Worm (Caenorhabditis elegans) whole organism, early embryonic: ENCODE results near the gene K08E7.6.

Experiments
- ama-1 ChIP-seq: fragments of 150-350 bp; optimal IDR thresholded peaks from 2 replicates; lab custom pipeline; 2014
- ceh-36 ChIP-seq: sonication (generic microtip); optimal IDR thresholded peaks from 2 replicates; lab custom pipeline; 2016; ENCODE audit warnings: missing genetic modification characterization, inconsistent platforms, missing compliant biosample characterization
- ets-7 ChIP-seq: sonication (generic microtip); optimal IDR thresholded peaks from 2 replicates; lab custom pipeline; 2016; ENCODE audit warnings: missing genotype, missing genetic modification characterization, missing compliant biosample characterization
- flt-1 ChIP-seq: fragments of 200-800 bp; sonication (Bioruptor generic); IDR thresholded peaks from 2 replicates; pipeline ENCODE4 v1.3.6; 2022; ENCODE audit warnings: missing genetic modification characterization, missing compliant biosample characterization
- hmbx-1 ChIP-seq: sonication (generic microtip); optimal IDR thresholded peaks from 2 replicates; lab custom pipeline; 2016; ENCODE audit warnings: mild to moderate bottlenecking, missing genetic modification characterization, missing compliant biosample characterization
- hmg-4 ChIP-seq: fragments of 200-800 bp; sonication (Bioruptor generic); optimal IDR thresholded peaks from 2 replicates; lab custom pipeline; 2018; ENCODE audit warnings: mild to moderate bottlenecking, missing genetic modification characterization, missing compliant biosample characterization
- hnd-1 ChIP-seq: sonication (generic microtip); optimal IDR thresholded peaks from 2 replicates; lab custom pipeline; 2016; ENCODE audit warnings: missing genetic modification characterization, missing compliant biosample characterization
- pes-1 ChIP-seq: fragments of 200-800 bp; sonication (Bioruptor generic); IDR thresholded peaks from 2 replicates; pipeline ENCODE4 v1.3.6; 2022; ENCODE audit warnings: missing genetic modification reagents, missing genetic modification characterization, missing compliant biosample characterization
- tbx-37 ChIP-seq: fragments of 200-800 bp; sonication (Bioruptor generic); conservative IDR thresholded peaks from 2 replicates; pipeline ENCODE4 v1.3.6; 2022; ENCODE audit warnings: missing genetic modification reagents, missing genetic modification characterization, missing compliant biosample characterization

- no peak for TF ChIP-seq ama-1
- TF ChIP-seq flt-1 (GFP tag; lab: Robert Waterston, UW) = no peak
- no peak for TF ChIP-seq hmbx-1
- no peak for TF ChIP-seq hnd-1 (tag; lab: Kevin White, UChicago)
- TF ChIP-seq ets-7 (tag; lab: Kevin White, UChicago) = no peak
- TF ChIP-seq ceh-36 (tag; lab: Kevin White, UChicago) = no peak
- no peak for TF ChIP-seq hmg-4
- no peak for TF ChIP-seq pes-1 (GFP tag; lab: Robert Waterston, UW)
- TF ChIP-seq tbx-37 (GFP tag; lab: Robert Waterston, UW) = no peak
These were observed 2.2 kb upstream of the K08E7.6 start for ce11 chrIV:12583181-12583580.
